Fruit fly (Drosophila melanogaster): ENCODE measurements around the gene CG31869.
A peak's percentile ranks its signal among the peaks of the same experiment; 100 is the strongest.

CG31869 gene

dm6 chr2L:10750915-10751612 is 49.8 kb downstream of the CG31869 start:
- TF ChIP-seq CG34367 (tag; optimal IDR thresholded peaks at IDR 0.05) = no peak
- TF ChIP-seq EcR (GFP tag; optimal IDR thresholded peaks at IDR 0.05) = peak; percentile 41

- TF ChIP-seq Ets98B (GFP tag; IDR thresholded peaks at IDR 0.05) = no peak
- TF ChIP-seq Pif1A (GFP tag; optimal IDR thresholded peaks at IDR 0.05) = no peak
- TF ChIP-seq CG14655 (GFP tag; optimal IDR thresholded peaks at IDR 0.05) = no peak
- TF ChIP-seq CG12605 (GFP tag; IDR thresholded peaks at IDR 0.05) = no peak
- no peak for TF ChIP-seq CG13204 (GFP tag; optimal IDR thresholded peaks at IDR 0.05)
- TF ChIP-seq CG32121 (GFP tag; IDR thresholded peaks at IDR 0.05) = no peak
- TF ChIP-seq CG4496 (GFP tag; IDR thresholded peaks at IDR 0.05) = no peak
- no peak for TF ChIP-seq rn (GFP tag; IDR thresholded peaks at IDR 0.05)
- TF ChIP-seq CG15710 (tag; optimal IDR thresholded peaks at IDR 0.05) = no peak
- no peak for TF ChIP-seq CG8301 (tag; optimal IDR thresholded peaks at IDR 0.05)
- no peak for TF ChIP-seq Pif1B (GFP tag; optimal IDR thresholded peaks at IDR 0.05)
- no peak for TF ChIP-seq CG8159 (tag; optimal IDR thresholded peaks at IDR 0.05)
- TF ChIP-seq EcR (GFP tag; optimal IDR thresholded peaks at IDR 0.05) = no peak
- no peak for TF ChIP-seq gl (tag; optimal IDR thresholded peaks at IDR 0.05)
- no peak for TF ChIP-seq CG34367 (tag; optimal IDR thresholded peaks at IDR 0.05)
- no peak for TF ChIP-seq Snoo (tag; optimal IDR thresholded peaks at IDR 0.05)
- TF ChIP-seq CG17806 (tag; optimal IDR thresholded peaks at IDR 0.05) = no peak
- no peak for TF ChIP-seq CG10348 (GFP tag; IDR thresholded peaks at IDR 0.05)
- no peak for TF ChIP-seq D1 (tag; optimal IDR thresholded peaks at IDR 0.05)
- TF ChIP-seq fd96Ca (GFP tag; IDR thresholded peaks at IDR 0.05) = no peak
These were observed 51.1 kb downstream of the CG31869 start for dm6 chr2L:10749607-10750467.

- TF ChIP-seq EcR (GFP tag; optimal IDR thresholded peaks at IDR 0.05) (no peak), Ets98B (GFP tag; IDR thresholded peaks at IDR 0.05) (peak; percentile 56), CG8301 (tag; optimal IDR thresholded peaks at IDR 0.05) (peak; percentile 50), CG17806 (tag; optimal IDR thresholded peaks at IDR 0.05) (peak; percentile 4), rn (GFP tag; IDR thresholded peaks at IDR 0.05) (no peak), CG32121 (GFP tag; IDR thresholded peaks at IDR 0.05) (peak; percentile 74)
These were observed 52.7 kb downstream of the CG31869 start for dm6 chr2L:10748218-10748617.

DNA sequence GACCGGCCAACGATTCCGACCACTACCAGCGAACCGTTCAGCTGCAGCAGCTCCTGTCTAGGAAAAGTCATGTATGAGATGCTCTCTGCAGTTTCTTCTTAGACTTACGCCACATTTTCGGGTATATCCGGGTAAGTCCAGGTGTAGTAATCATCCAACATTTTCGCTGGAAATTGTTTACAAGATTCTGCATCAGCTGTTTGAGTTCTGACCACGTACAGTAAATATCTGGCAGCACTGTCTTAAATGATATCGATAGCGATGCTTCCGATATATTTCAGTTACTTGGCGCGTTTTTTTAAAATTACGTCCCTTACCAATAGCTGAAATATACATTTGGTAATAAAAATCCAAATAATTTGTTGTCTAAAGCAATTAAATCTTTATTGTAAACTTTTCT is 57.2 kb downstream of the CG31869 start, which contains the start of gene CG6729:
TSS of gene CG6729 (minus strand) at position 222 of the 400 bp plus-strand sequence.
- no peak for TF ChIP-seq CG10348 (GFP tag; IDR thresholded peaks at IDR 0.05)
- TF ChIP-seq CG32121 (GFP tag; IDR thresholded peaks at IDR 0.05) = no peak
- no peak for TF ChIP-seq CG13204 (GFP tag; optimal IDR thresholded peaks at IDR 0.05)
- no peak for TF ChIP-seq Pif1A (GFP tag; optimal IDR thresholded peaks at IDR 0.05)
- TF ChIP-seq CG8159 (tag; optimal IDR thresholded peaks at IDR 0.05) = no peak
- no peak for TF ChIP-seq Snoo (tag; optimal IDR thresholded peaks at IDR 0.05)
- no peak for TF ChIP-seq CG8301 (tag; optimal IDR thresholded peaks at IDR 0.05)
- no peak for TF ChIP-seq CG14655 (GFP tag; optimal IDR thresholded peaks at IDR 0.05)
- no peak for TF ChIP-seq rn (GFP tag; IDR thresholded peaks at IDR 0.05)
- TF ChIP-seq CG4496 (GFP tag; IDR thresholded peaks at IDR 0.05) = no peak
- TF ChIP-seq CG17806 (tag; optimal IDR thresholded peaks at IDR 0.05) = no peak

DNA sequence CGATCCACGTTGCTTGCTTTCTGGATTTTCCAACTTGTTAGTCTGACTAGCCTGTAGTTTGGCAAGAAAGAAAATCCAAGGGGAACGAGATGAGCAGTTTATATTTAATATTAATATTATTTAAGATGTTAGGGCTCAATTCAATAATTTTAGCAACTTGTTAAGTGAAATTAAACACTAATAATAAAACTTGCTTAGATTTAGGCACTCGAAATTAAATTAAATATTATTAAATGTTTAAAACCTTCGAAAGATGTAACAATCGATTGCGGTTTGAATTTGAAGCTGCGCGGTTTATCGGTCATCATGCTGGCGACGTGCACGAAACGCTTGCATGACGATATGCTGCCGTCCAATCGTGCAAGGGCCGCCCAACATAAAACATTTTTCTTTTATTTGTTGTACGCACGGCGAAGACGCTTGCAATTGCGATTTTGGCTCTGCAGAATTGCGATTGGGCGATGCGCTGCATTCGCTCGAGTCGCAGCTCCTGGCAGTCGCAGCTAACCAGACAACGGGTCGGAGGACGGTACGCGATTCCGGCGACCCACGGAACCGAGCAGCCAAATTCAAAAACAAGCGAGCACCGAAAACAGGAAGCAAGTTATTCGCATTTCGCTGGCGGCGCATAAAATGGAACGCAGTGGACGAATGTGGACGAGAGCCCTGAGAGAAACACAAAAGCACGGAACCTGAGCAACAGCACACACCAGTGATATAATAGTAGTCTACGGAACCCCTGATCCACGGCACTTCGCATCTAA is 63.7 kb downstream of the CG31869 start, which contains the start of the genes Vha16-5 and CG12299:
TSS of gene Vha16-5 (minus strand) at position 51 of the 764 bp plus-strand sequence.
TSS of gene CG12299 (plus strand) at position 353 of the 764 bp plus-strand sequence.
- TF ChIP-seq CG8159 (tag; optimal IDR thresholded peaks at IDR 0.05) (peak; percentile 35), CG32121 (GFP tag; IDR thresholded peaks at IDR 0.05) (peak; percentile 80), CG14655 (GFP tag; optimal IDR thresholded peaks at IDR 0.05) (no peak), CG4496 (GFP tag; IDR thresholded peaks at IDR 0.05) (peak; percentile 75), fd96Ca (GFP tag; IDR thresholded peaks at IDR 0.05) (peak; percentile 91), Ets98B (GFP tag; IDR thresholded peaks at IDR 0.05) (peak; percentile 82), CG15710 (tag; optimal IDR thresholded peaks at IDR 0.05) (peak; percentile 10), CG17806 (tag; optimal IDR thresholded peaks at IDR 0.05) (peak; percentile 21), EcR (GFP tag; optimal IDR thresholded peaks at IDR 0.05) (no peak)

- TF ChIP-seq gl (tag; optimal IDR thresholded peaks at IDR 0.05) = no peak
- TF ChIP-seq CG4496 (GFP tag; IDR thresholded peaks at IDR 0.05) = 0 out of 3 replicates have a peak, but pooled peaks have one; percentile 16
These were observed 65.0 kb downstream of the CG31869 start, which contains the start of gene Nup107 for dm6 chr2L:10735923-10736322. Gene Nup107 (minus strand): TSS chr2L:10736071.
